Worm (Caenorhabditis elegans) whole organism, young adult: Measurements from ENCODE around the gene R06B9.5.

Source experiments
- T26A5.8 ChIP-seq: sonication (generic microtip); optimal IDR thresholded peaks from 2 replicates; lab custom pipeline; 2016; ENCODE audit warnings: missing genetic modification characterization, missing compliant biosample characterization
- akir-1 ChIP-seq: fragments of 200-800 bp; sonication (Bioruptor generic); optimal IDR thresholded peaks from 2 replicates; lab custom pipeline; 2018; ENCODE audit warnings: mild to moderate bottlenecking, missing genetic modification characterization, moderate library complexity, missing compliant biosample characterization
- ama-1 ChIP-seq, 3 experiments: fragments of 150-350 bp in 1 of 3; sonication (generic microtip) in 2 of 3; optimal IDR thresholded peaks; 2 replicates each; lab custom pipeline; 2014 to 2018; ENCODE audit warnings: missing biosample characterization in 2 of 3, missing genetic modification characterization in 2 of 3, missing genetic modification reagents in 2 of 3
- dpff-1 ChIP-seq: sonication (generic microtip); optimal IDR thresholded peaks from 2 replicates; lab custom pipeline; 2017; ENCODE audit warnings: mild to moderate bottlenecking, missing genetic modification characterization, missing compliant biosample characterization
- ekl-4 ChIP-seq: fragments of 200-800 bp; sonication (Bioruptor generic); IDR thresholded peaks from 2 replicates; pipeline ENCODE4 v1.3.6; 2022; ENCODE audit warnings: missing genetic modification reagents, missing genetic modification characterization, missing compliant biosample characterization
- gei-17 ChIP-seq: fragments of 200-800 bp; sonication (Bioruptor generic); optimal IDR thresholded peaks from 2 replicates; lab custom pipeline; 2018; ENCODE audit warnings: mild to moderate bottlenecking, missing genetic modification characterization, missing compliant biosample characterization
- hrde-1 ChIP-seq: sonication (generic microtip); optimal IDR thresholded peaks from 2 replicates; lab custom pipeline; 2016; ENCODE audit warnings: missing genetic modification characterization, mild to moderate bottlenecking, missing compliant biosample characterization, moderate library complexity, missing genotype, missing genetic modification reagents, borderline replicate concordance
- lin-54 ChIP-seq: fragments of 200-800 bp; sonication (Bioruptor generic); optimal IDR thresholded peaks from 2 replicates; lab custom pipeline; 2018; ENCODE audit warnings: mild to moderate bottlenecking, missing genetic modification characterization, missing compliant biosample characterization
- mes-4 ChIP-seq: sonication (generic microtip); optimal IDR thresholded peaks from 2 replicates; lab custom pipeline; 2016; ENCODE audit warnings: missing genotype, missing genetic modification characterization, missing compliant biosample characterization
- sptf-2 ChIP-seq: fragments of 200-800 bp; sonication (Bioruptor generic); optimal IDR thresholded peaks from 2 replicates; lab custom pipeline; 2018; ENCODE audit warnings: mild to moderate bottlenecking, missing genetic modification characterization, missing compliant biosample characterization
- unc-130 ChIP-seq: sonication (generic microtip); optimal IDR thresholded peaks from 2 replicates; lab custom pipeline; 2016; ENCODE audit warnings: missing genetic modification reagents, missing genetic modification characterization, missing compliant biosample characterization
- zfh-2 ChIP-seq: fragments of 200-800 bp; sonication (Bioruptor generic); conservative IDR thresholded peaks from 2 replicates; pipeline ENCODE4 v1.3.6; 2022; ENCODE audit warnings: missing genetic modification reagents, missing genetic modification characterization, missing compliant biosample characterization

- TF ChIP-seq gei-17 (no peak), sptf-2 (no peak), mes-4 (tag; lab: Kevin White, UChicago) (no peak), zfh-2 (GFP tag; lab: Robert Waterston, UW) (no peak), dpff-1 (no peak), lin-54 (GFP tag; lab: Kevin White, UChicago) (no peak), akir-1 (no peak), ekl-4 (GFP tag; lab: Robert Waterston, UW) (no peak), hrde-1 (tag; lab: Kevin White, UChicago) (no peak), ama-1 (optimal IDR thresholded peaks at IDR 0.05; lab: Kevin White, UChicago) (no peak), ama-1 (GFP tag; optimal IDR thresholded peaks at IDR 0.05; lab: Kevin White, UChicago) (no peak), T26A5.8 (tag; lab: Kevin White, UChicago) (no peak), unc-130 (GFP tag; lab: Kevin White, UChicago) (no peak)
Observed at ce11 chrII:13750128-13750527, 14.0 kb downstream of the R06B9.5 start.
